Fruit fly (Drosophila melanogaster): ENCODE measurements around the gene CG13679.

CG13679 gene

DNA sequence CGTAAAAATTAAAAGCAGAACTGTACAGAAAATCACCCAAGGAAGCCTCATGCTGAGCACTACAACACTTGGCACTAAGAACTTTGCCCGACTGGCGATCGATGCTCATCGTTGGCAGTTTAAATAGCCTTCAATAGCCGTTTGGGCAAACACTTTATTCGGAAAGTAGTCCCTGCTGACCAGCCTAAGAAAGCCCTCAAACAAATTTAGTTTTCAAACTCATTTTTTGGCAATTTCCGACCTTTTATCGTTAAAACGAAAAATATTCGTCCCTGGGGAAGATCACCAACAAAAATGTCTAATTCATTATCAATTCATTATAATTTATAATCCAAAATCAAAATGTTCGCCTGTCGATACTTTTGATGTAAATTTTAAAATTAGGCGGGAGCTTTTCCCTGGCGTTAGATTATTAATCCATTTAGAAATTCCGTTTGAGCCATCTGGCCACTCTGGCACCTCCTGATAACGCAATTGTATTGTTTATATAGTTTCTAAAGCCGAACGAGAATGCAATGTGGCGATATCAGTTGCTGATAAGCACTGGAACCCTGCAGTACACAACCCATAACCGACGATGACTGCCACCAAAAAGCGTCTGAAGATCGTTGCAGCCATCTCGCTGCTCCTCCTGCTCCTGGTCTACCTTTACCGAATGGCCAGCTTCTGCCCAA is 22.0 kb upstream of the CG13679 start, which contains the start of the genes mthl7 and Uxs:
TSS of gene mthl7 (minus strand) at position 51 of the 674 bp plus-strand sequence.
TSS of gene Uxs (plus strand) at position 460 of the 674 bp plus-strand sequence.
- no peak for TF ChIP-seq pan (optimal IDR thresholded peaks at IDR 0.05)
- TF ChIP-seq Dll (optimal IDR thresholded peaks at IDR 0.05), result no peak
- TF ChIP-seq EcR (GFP tag; optimal IDR thresholded peaks at IDR 0.05), result no peak
- TF ChIP-seq usp (GFP tag; optimal IDR thresholded peaks at IDR 0.05), result no peak
- TF ChIP-seq psq (optimal IDR thresholded peaks at IDR 0.05), result no peak
- TF ChIP-seq CG8478 (optimal IDR thresholded peaks at IDR 0.05), result no peak

- TF ChIP-seq EcR (GFP tag; optimal IDR thresholded peaks at IDR 0.05), result no peak
- no peak for TF ChIP-seq usp (GFP tag; optimal IDR thresholded peaks at IDR 0.05)
- TF ChIP-seq psq (optimal IDR thresholded peaks at IDR 0.05), result no peak
- no peak for TF ChIP-seq Dll (optimal IDR thresholded peaks at IDR 0.05)
- no peak for TF ChIP-seq CG8478 (optimal IDR thresholded peaks at IDR 0.05)
- TF ChIP-seq pan (optimal IDR thresholded peaks at IDR 0.05), result no peak
These were observed 17.0 kb upstream of the CG13679 start for dm6 chr3L:8185263-8186227.

- TF ChIP-seq EcR (GFP tag; optimal IDR thresholded peaks at IDR 0.05), result no peak
- TF ChIP-seq usp (GFP tag; optimal IDR thresholded peaks at IDR 0.05), result no peak
- no peak for TF ChIP-seq Dll (optimal IDR thresholded peaks at IDR 0.05)
- no peak for TF ChIP-seq psq (optimal IDR thresholded peaks at IDR 0.05)
- TF ChIP-seq pan (optimal IDR thresholded peaks at IDR 0.05), result no peak
- TF ChIP-seq CG8478 (optimal IDR thresholded peaks at IDR 0.05), result no peak
These were observed 15.8 kb upstream of the CG13679 start, which contains the start of the genes ERR and Atg18a for dm6 chr3L:8186627-8187396. Gene ERR (minus strand): TSS chr3L:8186671. Gene Atg18a (plus strand): TSS chr3L:8186857.

DNA sequence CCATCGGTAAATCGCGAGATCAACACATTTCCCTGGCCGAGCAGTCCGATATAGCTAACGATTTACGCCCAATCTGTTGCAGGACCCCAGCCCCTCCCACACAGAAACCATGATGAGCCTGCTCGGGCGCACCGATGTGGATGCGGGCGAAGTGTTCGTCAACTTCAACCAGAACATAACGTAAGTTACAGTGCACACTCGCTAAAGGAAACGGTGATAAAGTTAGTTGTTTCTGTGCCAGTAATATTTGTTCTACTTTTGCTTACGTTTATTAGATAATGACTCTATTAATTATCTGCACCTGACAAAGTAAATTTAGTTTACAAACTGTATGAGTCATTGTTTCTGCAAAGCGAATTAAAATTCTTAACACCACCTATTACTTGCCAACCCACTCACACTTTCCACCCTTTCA is 15.2 kb upstream of the CG13679 start:
- TF ChIP-seq Dll (optimal IDR thresholded peaks at IDR 0.05) (no peak), EcR (GFP tag; optimal IDR thresholded peaks at IDR 0.05) (no peak)

DNA sequence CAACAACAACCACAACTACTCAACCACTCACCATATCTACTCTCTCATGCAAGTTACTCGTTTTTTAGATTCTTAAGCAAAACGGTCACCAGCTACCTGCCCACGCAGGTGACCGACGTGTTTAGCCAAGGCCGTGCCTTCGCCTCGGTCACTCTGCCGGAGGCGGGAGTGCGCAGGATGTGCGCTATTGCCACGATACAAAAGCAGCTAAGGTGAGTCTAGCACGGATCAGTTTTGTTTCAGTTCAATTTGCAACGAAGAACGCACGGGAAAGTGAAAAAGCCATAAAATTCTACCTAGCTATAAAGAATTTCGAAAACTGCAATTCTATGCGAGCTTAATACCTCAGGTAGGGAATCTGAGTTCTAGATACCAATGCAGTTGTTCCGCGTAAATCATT is 13.4 kb upstream of the CG13679 start:
- TF ChIP-seq EcR (GFP tag; optimal IDR thresholded peaks at IDR 0.05), result no peak

dm6 chr3L:8191042-8191613 is 11.5 kb upstream of the CG13679 start, which contains the start of gene MED24:
Gene MED24 (plus strand): TSS chr3L:8191270.
- no peak for TF ChIP-seq EcR (GFP tag; optimal IDR thresholded peaks at IDR 0.05)
- TF ChIP-seq usp (GFP tag; optimal IDR thresholded peaks at IDR 0.05), result no peak
- TF ChIP-seq Dll (optimal IDR thresholded peaks at IDR 0.05), result no peak
- no peak for TF ChIP-seq CG8478 (optimal IDR thresholded peaks at IDR 0.05)

DNA sequence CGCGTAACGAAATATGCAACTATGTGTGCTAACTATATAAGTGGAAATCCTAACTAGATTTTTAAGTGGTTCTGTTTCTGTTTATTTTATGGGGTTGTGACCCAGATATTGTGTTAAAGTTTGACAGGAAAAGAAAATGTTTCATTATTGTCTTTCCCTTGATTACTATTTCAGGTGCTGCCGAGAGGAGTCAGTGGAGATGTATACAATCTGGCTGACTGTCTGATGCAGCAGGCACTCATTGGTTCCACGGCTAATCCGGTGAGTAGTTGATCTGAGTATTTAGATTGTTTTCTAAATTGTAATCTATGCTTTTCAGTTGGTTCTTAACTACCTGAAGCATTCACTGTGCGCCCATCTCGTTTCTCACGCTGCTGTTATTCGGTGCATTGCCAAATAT is 9.6 kb upstream of the CG13679 start, which contains the start of gene CG7387:
TSS of gene CG7387 (minus strand) at position 101 of the 400 bp plus-strand sequence.
- TF ChIP-seq pan (optimal IDR thresholded peaks at IDR 0.05), result no peak
- TF ChIP-seq usp (GFP tag; optimal IDR thresholded peaks at IDR 0.05), result no peak
- TF ChIP-seq psq (optimal IDR thresholded peaks at IDR 0.05), result no peak
- no peak for TF ChIP-seq CG8478 (optimal IDR thresholded peaks at IDR 0.05)
- no peak for TF ChIP-seq Dll (optimal IDR thresholded peaks at IDR 0.05)
- TF ChIP-seq EcR (GFP tag; optimal IDR thresholded peaks at IDR 0.05), result no peak

DNA sequence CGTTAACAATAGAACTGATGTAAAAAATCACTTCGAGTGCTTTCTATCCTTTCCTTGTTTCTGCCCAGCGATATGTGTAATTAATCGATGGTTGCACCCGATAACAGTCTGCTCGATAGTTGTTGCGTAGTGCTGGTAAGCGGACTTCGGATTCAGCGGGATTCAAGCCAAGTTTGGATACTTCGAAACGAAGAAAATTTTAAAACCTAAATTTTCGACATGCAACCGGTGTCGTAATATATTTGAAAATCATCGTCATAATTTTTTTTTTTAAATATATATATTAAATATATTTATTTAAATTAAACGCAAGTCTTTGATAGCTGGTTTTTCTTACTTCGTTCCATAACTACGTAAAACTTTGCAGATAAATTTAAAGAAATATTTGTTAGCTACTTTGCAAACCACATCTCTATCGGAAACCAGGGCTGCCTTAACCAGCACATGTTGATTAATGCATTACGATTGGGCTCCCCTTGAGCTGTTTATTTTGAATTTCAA is 4.8 kb upstream of the CG13679 start, which contains the start of the genes UbcE2M and Dhps:
TSS of gene UbcE2M (minus strand) at position 209 of the 501 bp plus-strand sequence.
TSS of gene Dhps (plus strand) at position 429 of the 501 bp plus-strand sequence.
- TF ChIP-seq psq (optimal IDR thresholded peaks at IDR 0.05), result no peak
- TF ChIP-seq usp (GFP tag; optimal IDR thresholded peaks at IDR 0.05), result no peak
- no peak for TF ChIP-seq CG8478 (optimal IDR thresholded peaks at IDR 0.05)
- TF ChIP-seq Dll (optimal IDR thresholded peaks at IDR 0.05), result no peak
- TF ChIP-seq EcR (GFP tag; optimal IDR thresholded peaks at IDR 0.05), result no peak
- TF ChIP-seq pan (optimal IDR thresholded peaks at IDR 0.05), result no peak

dm6 chr3L:8210596-8210995 is 8.0 kb downstream of the CG13679 start, which contains the start of gene tut:
Gene tut (minus strand): TSS chr3L:8210743.
- TF ChIP-seq psq (optimal IDR thresholded peaks at IDR 0.05), result no peak
- TF ChIP-seq CG8478 (optimal IDR thresholded peaks at IDR 0.05), result no peak
- TF ChIP-seq usp (GFP tag; optimal IDR thresholded peaks at IDR 0.05), result no peak
- no peak for TF ChIP-seq Dll (optimal IDR thresholded peaks at IDR 0.05)
- no peak for TF ChIP-seq EcR (GFP tag; optimal IDR thresholded peaks at IDR 0.05)
- TF ChIP-seq pan (optimal IDR thresholded peaks at IDR 0.05), result no peak

DNA sequence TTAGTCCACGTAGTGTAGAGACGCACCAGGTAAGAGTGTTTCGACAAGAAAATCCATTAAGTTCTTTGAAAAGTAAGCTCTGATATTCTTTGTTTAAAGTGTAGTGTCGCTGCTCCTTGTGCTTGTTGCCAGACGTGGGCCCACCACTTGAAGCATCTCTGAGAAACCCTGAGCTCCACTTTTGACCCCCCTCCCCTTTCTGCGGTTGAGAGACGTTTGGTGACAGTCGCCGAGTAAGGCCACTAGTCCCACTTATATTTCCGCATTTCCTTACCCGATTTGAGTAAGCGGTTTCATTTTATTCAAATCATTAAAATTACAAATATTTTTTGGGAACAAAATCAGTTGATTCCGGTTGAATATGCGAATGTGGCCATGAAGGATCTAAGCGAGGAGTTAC is 9.0 kb downstream of the CG13679 start, which contains the start of gene CG8006:
TSS of gene CG8006 (plus strand) at position 301 of the 400 bp plus-strand sequence.
- TF ChIP-seq pan (optimal IDR thresholded peaks at IDR 0.05) (no peak), CG8478 (optimal IDR thresholded peaks at IDR 0.05) (no peak), EcR (GFP tag; optimal IDR thresholded peaks at IDR 0.05) (no peak), psq (optimal IDR thresholded peaks at IDR 0.05) (no peak), usp (GFP tag; optimal IDR thresholded peaks at IDR 0.05) (no peak), Dll (optimal IDR thresholded peaks at IDR 0.05) (no peak)

DNA sequence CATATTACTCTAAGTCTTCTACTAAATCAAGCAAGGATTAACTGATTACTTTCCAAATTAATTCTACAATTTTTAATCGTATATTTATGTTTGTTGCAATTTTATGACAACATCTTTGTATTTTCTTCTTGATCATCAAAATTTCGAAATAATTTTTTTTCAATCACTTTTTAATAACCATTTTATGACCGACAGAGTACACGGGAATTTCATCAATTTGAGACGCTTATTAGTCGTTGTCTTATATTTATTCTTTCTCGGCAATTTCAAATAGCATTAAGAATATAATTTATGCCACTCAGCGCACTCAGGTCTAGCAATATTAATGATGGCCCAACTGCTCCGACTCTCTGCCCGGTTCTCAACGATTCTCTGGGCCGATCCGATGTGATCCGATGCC is 12.4 kb downstream of the CG13679 start, which contains the start of gene CG8012:
TSS of gene CG8012 (plus strand) at position 301 of the 400 bp plus-strand sequence.
- TF ChIP-seq Dll (optimal IDR thresholded peaks at IDR 0.05), result no peak
- TF ChIP-seq psq (optimal IDR thresholded peaks at IDR 0.05), result no peak
- TF ChIP-seq usp (GFP tag; optimal IDR thresholded peaks at IDR 0.05), result no peak
- TF ChIP-seq EcR (GFP tag; optimal IDR thresholded peaks at IDR 0.05), result no peak
- TF ChIP-seq pan (optimal IDR thresholded peaks at IDR 0.05), result no peak

Measured in whole organism.